Fruit fly (Drosophila melanogaster) whole organism: ENCODE data around the gene Cyp4d14.

ENCODE experiments used
- CG8478 ChIP-seq: fragments of >200 bp; optimal IDR thresholded peaks from 2 replicates; lab custom pipeline; 2018; ENCODE audit warnings: inconsistent platforms
- EcR ChIP-seq, 2 experiments: fragments of >200 bp; optimal IDR thresholded peaks; 2 replicates each; lab custom pipeline; 2017; ENCODE audit warnings: missing biosample characterization in 2 of 2, missing genetic modification characterization in 2 of 2, missing genetic modification reagents in 2 of 2
- psq ChIP-seq: fragments of >200 bp; optimal IDR thresholded peaks from 2 replicates; lab custom pipeline; 2017

DNA sequence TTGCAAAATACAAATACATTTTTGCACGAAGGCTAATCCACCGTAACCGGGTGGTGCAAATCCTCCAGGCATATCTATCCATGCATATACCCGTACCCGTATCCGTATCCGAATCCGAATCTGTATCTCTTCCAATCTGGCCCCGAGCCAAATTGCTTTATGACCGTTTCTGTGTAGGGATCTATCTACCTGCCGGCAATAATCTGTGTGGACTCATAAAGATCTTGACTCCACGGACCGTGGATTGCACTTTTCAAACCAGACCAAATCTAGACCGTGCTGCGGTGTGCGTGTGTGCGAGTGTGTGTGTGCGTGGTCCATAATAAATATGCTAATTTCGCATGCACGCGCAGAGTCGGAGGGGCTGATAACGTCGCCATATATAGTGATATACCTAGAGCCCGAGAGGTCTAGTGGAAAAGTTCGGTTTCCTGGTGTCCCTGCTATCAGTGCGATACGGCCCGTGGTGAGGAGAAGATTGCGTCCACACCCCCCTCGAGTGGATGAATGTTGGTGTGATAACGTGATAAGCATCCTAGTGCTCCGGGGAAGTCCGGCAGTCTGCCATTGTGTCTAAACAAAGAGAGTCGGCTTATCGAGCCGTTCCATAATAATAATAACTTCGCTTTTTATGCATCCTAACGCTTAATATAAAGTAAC, 32.7 kb downstream of the Cyp4d14 start:
- no peak for TF ChIP-seq EcR (GFP tag; optimal IDR thresholded peaks at IDR 0.05; lab: Kevin White, UChicago)
- TF ChIP-seq CG8478 (lab: Kevin White, UChicago) = no peak
- TF ChIP-seq psq (lab: Kevin White, UChicago) = no peak
